Worm (Caenorhabditis elegans): ENCODE results near the gene R05D8.7.

R05D8.7 gene

DNA sequence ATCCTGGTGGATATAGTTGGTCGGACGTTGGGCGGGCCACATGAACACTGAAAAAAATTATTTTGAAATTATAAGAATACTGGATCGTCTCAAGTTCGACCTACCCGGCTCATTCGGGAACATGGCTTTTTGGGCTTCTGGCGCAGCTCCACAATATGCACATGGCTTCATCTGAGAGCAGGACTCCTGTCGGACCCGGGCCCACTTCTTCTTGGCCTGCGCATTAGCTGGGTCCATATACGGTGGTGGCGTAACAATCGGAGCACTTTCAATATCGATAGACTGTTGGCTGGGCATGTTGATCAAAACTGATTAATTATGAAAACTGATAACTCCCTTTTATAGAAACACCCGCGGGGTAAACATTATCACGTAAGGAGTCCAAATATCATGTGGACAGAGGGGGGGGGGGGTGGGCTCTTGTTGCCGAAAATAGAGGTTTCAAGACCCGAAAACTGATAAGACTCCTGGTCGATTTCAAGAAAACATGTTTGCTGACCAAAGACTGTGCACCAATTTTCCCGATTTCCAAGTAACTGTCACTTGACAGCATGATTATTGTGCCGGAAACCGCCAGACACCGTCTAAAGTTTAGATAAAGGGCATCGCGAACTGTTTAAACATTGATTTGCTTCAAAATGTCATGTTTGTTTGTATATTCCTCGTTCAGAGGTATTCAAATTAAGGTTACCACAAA, 32.1 kb downstream of the R05D8.7 start, which contains the start of gene dod-3 (continued):
- no peak for TF ChIP-seq sdz-12 (GFP tag; optimal IDR thresholded peaks at IDR 0.05)
- no peak for TF ChIP-seq saeg-2 (GFP tag; IDR thresholded peaks at IDR 0.05)
- TF ChIP-seq ceh-62 (tag; optimal IDR thresholded peaks at IDR 0.05), result no peak
- TF ChIP-seq daf-19 (GFP tag; conservative IDR thresholded peaks at IDR 0.05), result no peak
- no peak for TF ChIP-seq dmd-9 (GFP tag; IDR thresholded peaks at IDR 0.05)
- no peak for TF ChIP-seq mdl-1 (tag; optimal IDR thresholded peaks at IDR 0.05)
- no peak for TF ChIP-seq mes-2 (tag; optimal IDR thresholded peaks at IDR 0.05; ENCODE audit: poor library complexity, severe bottlenecking)
- TF ChIP-seq mxl-3 (GFP tag; optimal IDR thresholded peaks at IDR 0.05), result no peak
- no peak for TF ChIP-seq cey-2 (tag; optimal IDR thresholded peaks at IDR 0.05; ENCODE audit: borderline replicate concordance, insufficient read depth)
- TF ChIP-seq unc-130 (GFP tag; optimal IDR thresholded peaks at IDR 0.05), result no peak
- peak; percentile 46 for TF ChIP-seq nhr-48 (tag; optimal IDR thresholded peaks at IDR 0.05)
- TF ChIP-seq attf-4 (tag; optimal IDR thresholded peaks at IDR 0.05), result no peak
- peak; percentile 2 for TF ChIP-seq nhr-10 (tag; optimal IDR thresholded peaks at IDR 0.05)
- TF ChIP-seq aha-1 (tag), result no peak
- TF ChIP-seq lin-39 (tag; optimal IDR thresholded peaks at IDR 0.05), result no peak
- TF ChIP-seq ama-1 (optimal IDR thresholded peaks at IDR 0.05), result peak; percentile 74
- TF ChIP-seq egl-27 (tag; optimal IDR thresholded peaks at IDR 0.05), result no peak
- no peak for TF ChIP-seq F26F4.8 (GFP tag; conservative IDR thresholded peaks at IDR 0.05)
- no peak for TF ChIP-seq zfp-3 (GFP tag; conservative IDR thresholded peaks at IDR 0.05)
- no peak for TF ChIP-seq ztf-11 (tag; optimal IDR thresholded peaks at IDR 0.05)
- peak; percentile 78 for TF ChIP-seq lin-1 (GFP tag; IDR thresholded peaks at IDR 0.05)
- TF ChIP-seq ZK546.5 (tag; optimal IDR thresholded peaks at IDR 0.05), result no peak
- no peak for TF ChIP-seq D1046.2 (GFP tag; IDR thresholded peaks at IDR 0.05)
- TF ChIP-seq F44E2.7 (GFP tag; IDR thresholded peaks at IDR 0.05), result no peak
- TF ChIP-seq spr-1 (tag; optimal IDR thresholded peaks at IDR 0.05), result no peak
- TF ChIP-seq set-16 (GFP tag; IDR thresholded peaks at IDR 0.05), result no peak
- no peak for TF ChIP-seq zip-2 (tag; optimal IDR thresholded peaks at IDR 0.05)
- TF ChIP-seq dmd-6 (GFP tag; IDR thresholded peaks at IDR 0.05), result peak; percentile 89
- no peak for TF ChIP-seq nhr-237 (tag; optimal IDR thresholded peaks at IDR 0.05)
- no peak for TF ChIP-seq tra-1 (GFP tag; IDR thresholded peaks at IDR 0.05)
- no peak for TF ChIP-seq ceh-20 (GFP tag; IDR thresholded peaks at IDR 0.05)
- TF ChIP-seq dve-1 (tag; optimal IDR thresholded peaks at IDR 0.05; ENCODE audit: insufficient read depth), result peak; percentile 59
- TF ChIP-seq nhr-77 (tag; optimal IDR thresholded peaks at IDR 0.05), result peak; percentile 32
- TF ChIP-seq pha-4 (GFP tag; IDR thresholded peaks at IDR 0.05), result no peak
- no peak for TF ChIP-seq pha-4 (tag; optimal IDR thresholded peaks at IDR 0.05)
- TF ChIP-seq madf-5 (GFP tag; IDR thresholded peaks at IDR 0.05), result no peak
- no peak for TF ChIP-seq egl-43 (GFP tag; IDR thresholded peaks at IDR 0.05)
- no peak for TF ChIP-seq nhr-111 (GFP tag; optimal IDR thresholded peaks at IDR 0.05)

DNA sequence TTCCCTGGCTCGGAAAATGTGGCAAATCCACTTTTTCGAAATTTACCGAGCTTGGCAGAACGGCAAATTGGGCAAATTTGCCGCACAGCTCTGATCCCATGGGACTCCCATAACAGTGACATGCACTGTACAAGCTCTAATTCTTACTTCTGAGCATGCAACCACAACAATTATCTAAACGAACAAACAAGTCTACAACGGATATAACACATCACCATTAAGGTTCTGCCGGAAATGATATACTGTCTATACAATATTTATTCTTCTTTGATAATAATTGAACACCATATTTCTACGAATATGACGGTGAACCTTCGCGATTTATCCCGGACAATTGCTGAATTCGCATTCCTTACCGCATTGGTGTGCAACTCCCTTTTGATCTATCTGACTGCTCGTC, 34.8 kb downstream of the R05D8.7 start, which contains the start of gene str-33:
TSS of gene str-33 (plus strand) at position 301 of the 400 bp plus-strand sequence.
- no peak for TF ChIP-seq F37D6.2 (tag; optimal IDR thresholded peaks at IDR 0.05)
- no peak for TF ChIP-seq T26A8.4 (GFP tag; IDR thresholded peaks at IDR 0.05)
- no peak for TF ChIP-seq mes-2 (tag; optimal IDR thresholded peaks at IDR 0.05; ENCODE audit: poor library complexity, severe bottlenecking)
- TF ChIP-seq lin-1 (GFP tag; IDR thresholded peaks at IDR 0.05), result no peak
- no peak for TF ChIP-seq duxl-1 (tag; optimal IDR thresholded peaks at IDR 0.05; ENCODE audit: poor library complexity)
- no peak for TF ChIP-seq spr-3 (GFP tag; optimal IDR thresholded peaks at IDR 0.05)
- TF ChIP-seq pqm-1 (tag; optimal IDR thresholded peaks at IDR 0.05), result no peak
- TF ChIP-seq hif-1 (tag; optimal IDR thresholded peaks at IDR 0.05), result no peak
- TF ChIP-seq hlh-30 (tag; optimal IDR thresholded peaks at IDR 0.05; ENCODE audit: insufficient read depth), result no peak
- no peak for TF ChIP-seq nhr-48 (tag; optimal IDR thresholded peaks at IDR 0.05)
- no peak for TF ChIP-seq fkh-10 (GFP tag; optimal IDR thresholded peaks at IDR 0.05)
